Fruit fly (Drosophila melanogaster) Kc167 (cell line): ENCODE data around the gene AP-1mu.

Source experiments
- Myc ChIP-seq: fragments of >200 bp; optimal IDR thresholded peaks from 2 replicates; lab custom pipeline; 2017; ENCODE audit warnings: missing external identifiers
- Sin3A ChIP-seq: fragments of >200 bp; optimal IDR thresholded peaks from 2 replicates; lab custom pipeline; 2018; ENCODE audit warnings: missing external identifiers
- h ChIP-seq: fragments of >200 bp; optimal IDR thresholded peaks from 3 replicates; lab custom pipeline; 2018; ENCODE audit warnings: missing external identifiers
- insv ChIP-seq: fragments of >200 bp; optimal IDR thresholded peaks from 3 replicates; lab custom pipeline; 2018; ENCODE audit warnings: missing external identifiers
- psq ChIP-seq: fragments of >200 bp; optimal IDR thresholded peaks from 2 replicates; lab custom pipeline; 2017; ENCODE audit warnings: missing external identifiers
- ttk ChIP-seq: sonication (Bioruptor generic); optimal IDR thresholded peaks from 2 replicates; lab custom pipeline; 2017; ENCODE audit warnings: missing external identifiers

Gene AP-1mu

DNA sequence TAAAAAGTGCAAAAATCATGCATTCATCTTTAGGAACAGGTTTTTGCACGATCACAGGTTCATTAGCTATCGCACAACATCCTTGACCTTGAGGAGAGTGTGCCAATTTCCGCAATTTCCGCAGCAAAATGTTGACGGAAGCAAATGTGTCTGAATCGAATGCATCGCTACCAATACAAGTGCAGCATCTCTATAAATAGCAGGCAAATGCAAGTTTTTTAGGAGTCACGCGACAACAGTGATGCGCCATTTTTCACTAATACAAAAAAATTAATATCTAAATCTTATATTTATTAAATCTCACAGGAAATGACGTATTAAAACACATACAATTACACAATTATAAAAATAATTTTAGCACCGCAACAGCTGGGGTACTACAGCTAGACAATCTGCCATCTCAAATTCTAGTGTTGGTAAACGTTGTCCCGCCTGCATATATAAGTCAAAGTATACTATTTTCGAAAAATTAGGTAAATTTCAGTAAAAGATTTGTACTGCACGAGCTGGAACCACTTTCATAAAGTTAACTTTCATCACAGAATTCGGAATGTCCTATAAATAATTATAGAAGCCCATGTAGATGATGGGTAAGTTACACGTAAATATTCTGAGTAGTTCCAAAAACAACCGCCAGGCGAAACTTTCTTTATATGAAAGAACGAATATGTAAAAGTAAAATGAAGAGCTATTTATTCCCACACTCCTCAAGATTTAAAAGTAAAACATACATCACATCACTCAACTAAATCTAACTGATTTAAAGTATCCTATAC is 14.7 kb upstream of the AP-1mu start, which contains the start of gene CG9399:
CG9399 (minus strand) TSS at position 400 of the 776 bp plus-strand sequence.
- TF ChIP-seq h = no peak
- TF ChIP-seq psq (lab: Kevin White, UChicago) = no peak
- no peak for TF ChIP-seq ttk (lab: Kevin White, UChicago)
- TF ChIP-seq Sin3A = no peak
- no peak for TF ChIP-seq Myc (lab: Kevin White, UChicago)
- TF ChIP-seq insv = no peak

DNA sequence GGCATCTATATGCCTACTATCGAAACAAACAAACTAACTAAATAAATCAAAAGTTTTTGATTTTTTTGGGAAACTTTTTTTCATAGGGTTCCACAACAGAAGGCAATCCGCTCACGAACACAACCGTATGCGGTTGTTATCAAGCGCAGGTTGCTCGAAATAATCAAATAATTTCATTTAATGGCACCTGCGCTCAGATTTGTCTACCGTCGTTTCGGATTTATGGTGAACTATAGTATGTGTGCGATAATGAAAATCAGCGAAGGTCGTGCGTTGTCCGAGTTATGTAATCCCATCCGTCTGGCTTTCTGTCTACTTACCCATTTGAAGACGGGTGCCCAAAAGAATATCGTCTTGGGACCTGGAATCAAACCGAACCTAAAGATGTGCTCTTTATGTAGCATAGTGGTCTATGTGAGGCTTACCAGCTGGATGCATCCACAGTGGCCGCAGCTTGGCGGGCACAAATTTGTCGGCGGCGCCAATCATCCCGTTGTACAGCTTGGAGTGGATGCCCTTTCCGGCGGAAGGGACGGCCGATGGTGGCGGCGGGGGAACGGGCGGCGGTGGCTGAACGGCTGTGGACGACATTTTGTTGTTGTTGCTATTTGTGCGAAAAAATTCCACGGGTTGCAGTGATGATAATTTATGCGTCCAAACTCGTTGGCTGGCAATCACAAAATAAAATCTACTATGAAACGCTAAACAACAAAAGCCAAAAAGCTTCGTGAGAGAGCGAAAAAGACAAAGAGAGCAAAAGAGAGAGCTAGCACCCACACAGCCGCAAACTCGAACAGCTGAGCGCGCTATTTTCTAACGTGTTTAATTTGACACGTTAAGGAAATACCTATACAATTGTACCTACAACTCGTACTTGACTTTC is 13.8 kb upstream of the AP-1mu start:
- TF ChIP-seq Myc (lab: Kevin White, UChicago) (no peak), ttk (lab: Kevin White, UChicago) (no peak), psq (lab: Kevin White, UChicago) (no peak), h (no peak), Sin3A (no peak)

DNA sequence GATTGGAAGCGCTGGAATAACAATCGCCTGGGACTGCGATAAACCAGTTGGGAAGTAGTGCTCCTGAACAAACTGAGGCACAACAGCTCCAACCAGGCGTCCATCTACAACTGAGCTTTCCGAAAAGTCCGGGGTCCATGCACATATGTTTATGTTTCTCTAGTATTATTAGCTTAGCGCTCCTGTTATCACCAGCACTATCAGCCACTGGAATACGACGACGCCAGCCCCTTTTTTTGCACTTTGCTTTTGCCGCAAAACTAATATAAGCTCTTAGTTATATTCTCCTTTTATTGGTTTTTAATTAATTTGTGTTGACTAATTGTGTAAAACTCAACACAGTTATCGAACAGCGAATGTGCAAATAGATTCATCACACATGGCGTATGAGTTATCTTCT is 12.2 kb upstream of the AP-1mu start, which contains the start of gene CG9396:
CG9396 (minus strand) TSS at position 101 of the 400 bp plus-strand sequence.
- TF ChIP-seq Myc (lab: Kevin White, UChicago) (no peak), insv (no peak), ttk (lab: Kevin White, UChicago) (no peak), h (no peak), psq (lab: Kevin White, UChicago) (no peak), Sin3A (no peak)

DNA sequence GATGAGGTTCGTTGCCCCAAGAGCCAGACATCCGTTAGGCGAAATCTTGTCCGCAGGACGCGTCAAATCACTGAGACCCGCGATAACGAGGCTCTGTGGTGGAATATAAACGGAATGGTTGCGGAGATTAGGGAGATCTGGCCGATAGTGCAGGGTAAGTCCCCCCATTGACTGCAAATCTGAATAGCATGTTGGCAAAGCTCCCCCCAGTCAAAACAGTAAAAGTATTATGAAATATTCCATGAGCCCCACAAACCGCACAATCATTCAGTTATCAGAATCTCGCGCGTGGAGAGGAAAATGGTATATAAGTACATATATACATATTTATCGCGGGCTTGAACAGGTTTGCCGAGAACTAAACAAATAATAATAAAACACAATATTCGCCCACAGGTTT is 11.3 kb upstream of the AP-1mu start:
- TF ChIP-seq insv (no peak), psq (lab: Kevin White, UChicago) (no peak), ttk (lab: Kevin White, UChicago) (no peak), h (no peak), Sin3A (no peak), Myc (lab: Kevin White, UChicago) (no peak)

DNA sequence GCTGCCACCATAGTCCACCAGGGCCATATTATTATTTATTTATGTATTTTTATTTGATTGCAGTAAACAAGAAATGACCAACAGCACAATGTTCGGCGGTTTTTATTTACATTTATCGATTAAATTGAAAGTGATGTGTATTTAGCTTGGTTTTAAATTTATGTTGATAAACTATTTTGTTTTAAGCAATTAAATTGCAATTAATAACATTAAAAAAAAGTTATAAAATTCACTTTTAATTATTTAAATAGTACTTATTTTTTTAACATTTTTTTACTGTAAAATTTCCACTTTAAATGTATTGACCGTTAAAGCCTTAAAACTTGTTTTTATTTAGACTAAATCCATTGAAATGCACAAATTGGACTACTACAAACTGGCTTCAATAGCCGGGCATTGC is 10.8 kb upstream of the AP-1mu start, which contains the start of gene CG16790:
CG16790 (minus strand) TSS at position 101 of the 400 bp plus-strand sequence.
- no peak for TF ChIP-seq insv
- no peak for TF ChIP-seq ttk (lab: Kevin White, UChicago)

DNA sequence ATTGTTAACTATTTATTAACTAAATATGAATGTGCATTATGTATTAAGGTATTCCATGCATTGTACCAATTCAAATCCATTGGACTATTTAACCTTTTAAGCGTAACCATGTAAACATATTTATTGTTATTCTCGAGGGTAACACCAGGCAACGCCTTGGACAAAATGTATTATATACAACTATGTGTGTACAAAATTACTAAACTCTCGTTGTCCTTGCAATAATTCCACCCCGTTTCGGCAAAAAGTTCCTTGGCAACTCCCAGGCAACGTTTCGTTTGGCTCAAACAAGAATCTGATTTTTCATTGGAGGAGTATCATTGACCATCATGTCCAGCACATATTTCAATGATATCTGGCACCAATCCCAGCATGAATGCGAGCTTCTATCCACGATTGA is 6.6 kb upstream of the AP-1mu start, which contains the start of gene CG16789:
CG16789 (plus strand) TSS at position 301 of the 400 bp plus-strand sequence.
- TF ChIP-seq h (no peak), psq (lab: Kevin White, UChicago) (no peak)

DNA sequence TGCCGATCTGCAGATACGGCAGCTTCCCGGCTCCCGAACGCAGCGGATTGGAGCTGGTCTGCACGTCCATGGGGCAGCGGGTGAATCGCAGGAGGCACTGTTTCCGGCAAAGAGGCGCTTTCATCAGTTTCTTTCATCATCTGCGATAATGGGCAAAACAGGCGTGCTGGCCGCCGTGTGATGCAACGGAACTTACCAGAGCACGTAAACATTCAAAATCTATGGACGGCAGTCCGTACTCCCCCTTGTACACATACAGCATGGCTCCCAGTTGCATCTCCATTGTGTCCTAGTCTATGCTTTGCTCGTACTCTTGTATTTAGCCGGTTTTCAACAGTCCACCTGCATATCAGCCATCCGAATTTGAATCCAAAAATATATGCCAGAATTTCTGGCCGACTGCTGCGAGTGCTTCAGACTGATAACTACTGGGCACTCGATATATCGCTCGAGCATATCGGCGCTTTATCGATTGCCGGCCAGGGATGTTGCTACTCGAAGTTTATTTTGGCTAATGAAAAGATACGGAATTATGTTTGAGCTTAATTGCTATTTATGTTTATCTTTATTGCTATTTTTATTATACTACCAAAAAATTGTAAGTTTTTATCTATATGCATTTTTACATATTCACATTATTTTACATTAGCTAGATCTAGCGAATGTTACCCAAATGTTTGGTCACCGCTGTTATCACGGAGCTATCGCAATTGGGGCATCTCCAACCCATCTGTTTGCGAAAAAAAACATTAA is 4.1 kb upstream of the AP-1mu start, which contains the start of the genes CG9393 and Vps45:
CG9393 (minus strand) TSS at position 434 of the 753 bp plus-strand sequence.
Vps45 (plus strand) TSS at position 685 of the 753 bp plus-strand sequence.
- TF ChIP-seq insv = no peak
- no peak for TF ChIP-seq psq (lab: Kevin White, UChicago)
- peak; percentile 6 for TF ChIP-seq Sin3A

DNA sequence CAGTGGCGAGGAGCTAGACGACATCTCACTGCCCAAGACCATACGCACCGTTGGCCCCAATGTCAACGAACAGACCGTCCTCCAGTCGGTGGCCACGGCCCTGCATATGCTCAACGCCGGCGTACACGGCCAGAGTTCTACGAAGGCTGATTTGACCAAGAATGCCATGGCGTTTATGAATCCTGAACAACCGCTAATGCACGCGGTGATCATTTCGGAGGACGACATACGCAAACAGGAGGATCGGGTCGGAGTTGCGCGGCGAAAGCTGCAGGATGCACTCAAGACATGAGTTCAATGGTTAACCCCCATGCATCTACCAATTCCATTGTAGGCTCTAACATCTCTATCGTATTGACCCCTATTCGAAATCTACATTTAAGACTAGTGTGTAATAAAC is 1.8 kb upstream of the AP-1mu start:
- TF ChIP-seq insv (no peak), Myc (lab: Kevin White, UChicago) (no peak), h (no peak), Sin3A (no peak), psq (lab: Kevin White, UChicago) (no peak), ttk (lab: Kevin White, UChicago) (no peak)

DNA sequence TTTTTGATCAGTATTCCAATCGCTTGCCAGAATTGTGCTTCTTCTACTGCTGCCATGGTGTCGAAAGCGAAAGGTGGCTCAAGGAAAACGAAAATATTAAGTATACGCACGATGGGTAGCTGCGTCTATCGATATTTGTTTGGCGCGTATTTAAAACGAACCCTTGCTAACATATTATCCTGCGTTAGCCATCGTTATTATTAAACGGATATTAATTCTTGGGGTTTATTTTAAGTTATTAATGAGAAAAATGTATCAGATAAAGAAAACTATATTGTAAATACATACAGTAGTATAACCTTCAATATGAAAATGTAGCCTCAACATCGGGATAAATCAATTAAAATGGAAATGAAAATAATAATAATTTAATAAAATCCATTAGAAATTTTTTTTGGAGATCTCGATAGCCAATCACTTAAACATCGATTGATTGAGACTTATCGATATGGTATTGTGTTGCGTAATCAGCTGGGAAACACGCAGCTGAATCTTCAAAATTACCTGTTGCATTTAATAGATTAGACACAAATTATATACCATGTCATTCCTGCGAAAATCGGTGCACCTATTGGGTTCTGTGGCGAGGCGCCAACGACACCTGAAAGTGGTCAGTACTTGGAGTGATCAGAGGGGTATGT is 3.9 kb downstream of the AP-1mu start, which contains the start of the genes CG9386 and BckdhA:
CG9386 (minus strand) TSS at position 75 of the 641 bp plus-strand sequence.
BckdhA (plus strand) TSS at position 452 of the 641 bp plus-strand sequence.
- TF ChIP-seq Myc (lab: Kevin White, UChicago) (no peak), psq (lab: Kevin White, UChicago) (no peak), Sin3A (no peak), insv (no peak), h (no peak), ttk (lab: Kevin White, UChicago) (no peak)

DNA sequence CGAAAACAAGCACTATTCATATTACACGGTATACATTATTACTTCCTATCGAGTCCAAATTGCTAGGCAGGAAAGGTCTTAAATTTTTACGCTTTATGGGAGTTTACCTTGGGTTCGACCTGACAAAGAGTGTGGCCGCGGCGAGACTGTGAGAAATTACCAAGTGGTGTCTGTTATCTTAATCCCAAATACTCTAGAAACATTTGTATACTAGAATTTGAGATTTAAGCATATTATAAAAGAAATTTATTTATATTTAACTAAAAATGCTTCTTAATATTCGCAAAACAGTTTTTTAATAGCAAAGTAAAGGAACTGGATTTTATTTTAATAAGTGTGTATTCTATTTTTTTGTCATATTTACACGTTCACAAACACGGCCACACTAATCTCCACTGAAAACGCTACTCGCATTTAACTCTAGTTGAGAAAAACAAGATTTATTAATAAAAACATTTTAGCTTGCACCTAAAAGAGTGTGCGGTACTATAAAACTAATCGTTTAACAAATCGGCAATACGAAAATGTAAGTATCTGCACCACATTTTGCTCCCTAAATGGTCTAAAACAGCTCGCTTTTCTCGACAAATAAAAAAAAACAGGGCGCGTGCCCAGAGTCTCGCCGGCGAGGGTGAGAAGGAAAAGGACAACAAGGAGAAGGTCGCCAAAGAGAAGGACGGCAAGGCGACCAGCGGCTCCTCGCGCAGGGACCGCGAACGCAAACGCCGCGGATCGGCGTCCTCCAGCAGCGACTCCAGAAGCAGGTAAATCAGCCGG is 7.5 kb downstream of the AP-1mu start, which contains the start of the genes mura and RnpS1:
mura (minus strand) TSS at position 148 of the 777 bp plus-strand sequence.
RnpS1 (plus strand) TSS at position 376 of the 777 bp plus-strand sequence.
- TF ChIP-seq ttk (lab: Kevin White, UChicago) (no peak), h (no peak), psq (lab: Kevin White, UChicago) (no peak), Sin3A (no peak), insv (no peak), Myc (lab: Kevin White, UChicago) (no peak)
